Worm (Caenorhabditis elegans) whole organism, L1 larva: Measurements from ENCODE around the gene Y46G5A.34.

ENCODE experiments used
- ama-1 ChIP-seq: fragments of 150-350 bp; optimal IDR thresholded peaks from 2 replicates; lab custom pipeline; 2014
- dpl-1 ChIP-seq, 3 experiments: fragments of 150-350 bp in 2 of 3; sonication (generic microtip) in 1 of 3; optimal IDR thresholded peaks; 2 replicates each; lab custom pipeline; 2014 to 2017; ENCODE audit warnings: missing biosample characterization in 3 of 3, missing genetic modification characterization in 3 of 3, missing genetic modification reagents in 3 of 3
- fkh-10 ChIP-seq: sonication (generic microtip); optimal IDR thresholded peaks from 2 replicates; lab custom pipeline; 2017; ENCODE audit warnings: missing biosample characterization, missing genetic modification reagents, missing genetic modification characterization
- jun-1 ChIP-seq: fragments of 150-350 bp; optimal IDR thresholded peaks from 2 replicates; lab custom pipeline; 2014; ENCODE audit warnings: missing biosample characterization, missing genetic modification reagents, missing genetic modification characterization
- lin-13 ChIP-seq: fragments of 150-350 bp; optimal IDR thresholded peaks from 2 replicates; lab custom pipeline; 2014; ENCODE audit warnings: missing biosample characterization, missing genetic modification reagents, missing genetic modification characterization
- lin-39 ChIP-seq: fragments of 150-350 bp; optimal IDR thresholded peaks from 2 replicates; lab custom pipeline; 2014; ENCODE audit warnings: missing biosample characterization, missing genetic modification reagents, missing genetic modification characterization
- lir-3 ChIP-seq: sonication (generic microtip); optimal IDR thresholded peaks from 2 replicates; lab custom pipeline; 2016; ENCODE audit warnings: mild to moderate bottlenecking, missing genetic modification characterization, moderate library complexity, missing compliant biosample characterization; ENCODE audit not compliant: poor library complexity
- nhr-20 ChIP-seq: sonication (generic microtip); optimal IDR thresholded peaks from 2 replicates; lab custom pipeline; 2016; ENCODE audit warnings: mild to moderate bottlenecking, missing genetic modification characterization, missing compliant biosample characterization
- nhr-77 ChIP-seq: fragments of 150-350 bp; optimal IDR thresholded peaks from 2 replicates; lab custom pipeline; 2014; ENCODE audit warnings: missing biosample characterization, missing genetic modification characterization
- nhr-85 ChIP-seq: sonication (generic microtip); peaks from one replicate; lab custom pipeline; 2016; ENCODE audit warnings: missing genetic modification characterization, inconsistent platforms, missing compliant biosample characterization
- skn-1 ChIP-seq: fragments of 150-350 bp; optimal IDR thresholded peaks from 2 replicates; lab custom pipeline; 2014; ENCODE audit warnings: missing biosample characterization, missing genetic modification characterization
- unc-62 ChIP-seq: fragments of 150-350 bp; optimal IDR thresholded peaks from 2 replicates; lab custom pipeline; 2014; ENCODE audit warnings: missing biosample characterization, missing genetic modification reagents, missing genetic modification characterization
- unc-86 ChIP-seq: sonication (generic microtip); optimal IDR thresholded peaks from 2 replicates; lab custom pipeline; 2016; ENCODE audit warnings: missing genetic modification characterization, missing compliant biosample characterization

DNA sequence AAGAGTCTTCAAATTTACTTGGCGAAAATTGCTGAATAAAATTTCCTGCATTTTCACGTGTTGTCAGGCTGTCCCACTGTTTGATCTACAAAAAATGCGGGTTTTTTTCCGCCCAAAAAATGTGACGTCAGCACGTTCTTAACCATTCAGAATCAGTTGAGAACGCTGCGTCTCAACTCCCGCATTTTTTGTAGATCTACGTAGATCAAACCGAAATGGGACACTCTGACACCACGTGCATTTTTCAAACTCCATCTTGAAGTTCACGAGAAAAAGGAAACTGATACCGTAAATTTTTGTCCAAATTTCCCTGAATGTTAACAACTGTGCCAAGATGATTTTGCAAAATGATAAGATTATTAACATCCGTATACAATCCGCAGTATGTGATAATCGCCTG, 36.8 kb downstream of the Y46G5A.34 start:
- TF ChIP-seq nhr-85 (no peak), lin-13 (GFP tag; lab: Kevin White, UChicago) (no peak), unc-62 (GFP tag; lab: Kevin White, UChicago) (no peak), ama-1 (no peak), unc-86 (tag; lab: Kevin White, UChicago) (no peak), jun-1 (tag; lab: Kevin White, UChicago) (no peak), lir-3 (tag; lab: Kevin White, UChicago) (no peak), lin-39 (tag; lab: Kevin White, UChicago) (no peak), skn-1 (tag; lab: Kevin White, UChicago) (no peak), nhr-77 (tag; lab: Kevin White, UChicago) (no peak), fkh-10 (GFP tag; lab: Kevin White, UChicago) (no peak), dpl-1 (GFP tag; optimal IDR thresholded peaks at IDR 0.05; lab: Kevin White, UChicago) (no peak), nhr-20 (no peak)
